Fruit fly (Drosophila melanogaster) whole organism, adult: Measurements from ENCODE around the gene Ank2.

ENCODE experiments used
- CG12768 ChIP-seq: fragments of 200-800 bp; sonication (Bioruptor generic); optimal IDR thresholded peaks from 2 replicates; lab custom pipeline; 2017; ENCODE audit warnings: missing biosample characterization, missing genetic modification characterization, mild to moderate bottlenecking, moderate library complexity, missing genetic modification reagents
- CG14711 ChIP-seq: fragments of 200-800 bp; sonication (Bioruptor generic); optimal IDR thresholded peaks from 2 replicates; lab custom pipeline; 2018; ENCODE audit warnings: missing biosample characterization, mild to moderate bottlenecking, missing genetic modification characterization, moderate library complexity
- CG5204 ChIP-seq: fragments of 200-800 bp; sonication (Bioruptor generic); optimal IDR thresholded peaks from 2 replicates; lab custom pipeline; 2016; ENCODE audit warnings: missing biosample characterization, missing genetic modification characterization
- CG7101 ChIP-seq: fragments of 200-800 bp; sonication (Bioruptor generic); optimal IDR thresholded peaks from 2 replicates; lab custom pipeline; 2018; ENCODE audit warnings: missing biosample characterization, mild to moderate bottlenecking, missing genetic modification characterization, moderate library complexity
- Clk ChIP-seq: fragments of 200-800 bp; sonication (Bioruptor generic); optimal IDR thresholded peaks from 2 replicates; lab custom pipeline; 2017; ENCODE audit warnings: missing biosample characterization, missing genetic modification characterization
- bab1 ChIP-seq: fragments of 200-800 bp; sonication (Bioruptor generic); optimal IDR thresholded peaks from 3 replicates; lab custom pipeline; 2019; ENCODE audit warnings: missing biosample characterization, mild to moderate bottlenecking, missing genetic modification characterization, moderate library complexity
- cnc ChIP-seq, 2 experiments: fragments of >200 bp; optimal IDR thresholded peaks; 2 replicates each; lab custom pipeline; 2017
- pad ChIP-seq: fragments of 200-800 bp; sonication (Bioruptor generic); optimal IDR thresholded peaks from 3 replicates; lab custom pipeline; 2017; ENCODE audit warnings: missing biosample characterization, missing genetic modification characterization, mild to moderate bottlenecking, moderate library complexity, missing genetic modification reagents
- tj ChIP-seq: fragments of 200-800 bp; sonication (Bioruptor generic); optimal IDR thresholded peaks from 3 replicates; lab custom pipeline; 2017; ENCODE audit warnings: missing biosample characterization, mild to moderate bottlenecking, missing genetic modification characterization, moderate library complexity
- toe ChIP-seq: fragments of 200-800 bp; sonication (Bioruptor generic); optimal IDR thresholded peaks from 2 replicates; lab custom pipeline; 2016; ENCODE audit warnings: missing biosample characterization, missing genetic modification characterization

DNA sequence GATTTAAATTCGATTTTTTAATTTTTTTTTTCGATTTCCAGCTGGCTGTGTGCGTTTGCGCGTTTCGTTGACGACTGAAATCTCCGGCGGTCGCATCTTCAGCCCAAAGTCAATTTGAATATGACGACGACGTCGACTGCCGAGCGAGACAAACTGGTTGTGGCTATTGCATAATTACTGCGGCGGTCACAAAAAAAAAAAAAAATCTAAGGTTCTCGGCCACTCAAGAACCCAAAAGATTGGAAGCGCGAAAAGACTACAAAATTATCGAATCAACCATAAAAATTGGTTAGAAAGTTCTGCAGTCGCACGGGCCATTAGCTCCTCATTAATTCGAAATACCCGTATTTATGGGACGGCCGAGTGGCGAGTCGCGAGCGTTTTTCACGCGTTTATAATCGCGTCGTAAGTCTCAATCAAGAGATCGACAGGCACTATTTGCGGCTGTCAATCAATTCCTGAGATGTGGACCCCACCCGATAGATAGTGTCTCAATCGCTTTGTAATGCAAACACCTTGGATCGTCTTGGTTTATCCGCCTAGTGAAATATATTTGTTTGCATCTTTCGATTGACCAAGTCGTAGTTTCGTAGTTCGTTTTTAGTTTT lies 14.1 kb upstream of the Ank2 start, which contains the start of gene CG8492:
- TF ChIP-seq CG7101 (tag; lab: Kevin White, UChicago) (no peak), CG12768 (GFP tag; lab: Kevin White, UChicago) (no peak), bab1 (GFP tag; lab: Kevin White, UChicago) (no peak), CG14711 (tag; lab: Kevin White, UChicago) (no peak), pad (GFP tag; lab: Kevin White, UChicago) (no peak), toe (GFP tag; lab: Kevin White, UChicago) (no peak), CG5204 (no peak), tj (GFP tag; lab: Kevin White, UChicago) (no peak), Clk (GFP tag; lab: Kevin White, UChicago) (no peak), cnc (optimal IDR thresholded peaks at IDR 0.05; lab: Kevin White, UChicago) (no peak)
